Fruit fly (Drosophila melanogaster) whole organism, embryonic: ENCODE data around the gene Zir.

Experiments used
- Adf1 ChIP-seq: fragments of 200-800 bp; sonication (Bioruptor generic); IDR thresholded peaks from 2 replicates; pipeline ENCODE4 v1.3.6; 2022; ENCODE audit warnings: missing biosample characterization, missing genetic modification characterization
- Aef1 ChIP-seq: fragments of 200-800 bp; sonication (Bioruptor generic); IDR thresholded peaks from 3 replicates; pipeline ENCODE4 v1.3.6; 2022; ENCODE audit warnings: missing biosample characterization, missing genetic modification characterization
- CG12104 ChIP-seq: fragments of 200-800 bp; sonication (Bioruptor generic); optimal IDR thresholded peaks from 3 replicates; lab custom pipeline; 2016; ENCODE audit warnings: missing biosample characterization, missing genetic modification characterization
- CG13287 ChIP-seq: fragments of 200-800 bp; sonication (Bioruptor generic); IDR thresholded peaks from 2 replicates; pipeline ENCODE4 v1.3.6; 2022; ENCODE audit warnings: missing biosample characterization, missing genetic modification characterization; ENCODE audit not compliant: partially characterized antibody
- CG13424 ChIP-seq: fragments of 200-800 bp; sonication (Bioruptor generic); optimal IDR thresholded peaks from 2 replicates; lab custom pipeline; 2019; ENCODE audit warnings: missing biosample characterization, mild to moderate bottlenecking, missing genetic modification characterization, moderate library complexity
- CG13624 ChIP-seq: fragments of 200-800 bp; sonication (Bioruptor generic); optimal IDR thresholded peaks from 2 replicates; lab custom pipeline; 2016; ENCODE audit warnings: missing biosample characterization, missing genetic modification characterization
- CG17385 ChIP-seq: fragments of 200-800 bp; sonication (Bioruptor generic); optimal IDR thresholded peaks from 3 replicates; lab custom pipeline; 2018; ENCODE audit warnings: missing biosample characterization, mild to moderate bottlenecking, missing genetic modification characterization
- CG2116 ChIP-seq: fragments of 200-800 bp; sonication (Bioruptor generic); optimal IDR thresholded peaks from 3 replicates; lab custom pipeline; 2018; ENCODE audit warnings: missing biosample characterization, mild to moderate bottlenecking, missing genetic modification characterization
- CG2199 ChIP-seq: fragments of 200-800 bp; sonication (Bioruptor generic); IDR thresholded peaks from 3 replicates; pipeline ENCODE4 v1.3.6; 2022; ENCODE audit warnings: missing biosample characterization, missing genetic modification characterization
- CG4360 ChIP-seq: fragments of 200-800 bp; sonication (Bioruptor generic); IDR thresholded peaks from 2 replicates; pipeline ENCODE4 v1.3.6; 2022; ENCODE audit warnings: missing biosample characterization, missing genetic modification characterization
- CG4707 ChIP-seq: fragments of 200-800 bp; sonication (Bioruptor generic); optimal IDR thresholded peaks from 2 replicates; lab custom pipeline; 2018; ENCODE audit warnings: missing biosample characterization, mild to moderate bottlenecking, missing genetic modification characterization, moderate library complexity
- CG5953 ChIP-seq: fragments of 200-800 bp; sonication (Bioruptor generic); IDR thresholded peaks from 2 replicates; pipeline ENCODE4 v1.3.6; 2022; ENCODE audit warnings: missing biosample characterization, missing genetic modification characterization
- CG6854 ChIP-seq: fragments of 200-800 bp; sonication (Bioruptor generic); optimal IDR thresholded peaks from 3 replicates; lab custom pipeline; 2017; ENCODE audit warnings: missing biosample characterization, mild to moderate bottlenecking, missing genetic modification characterization
- CG7839 ChIP-seq: fragments of 200-800 bp; sonication (Bioruptor generic); optimal IDR thresholded peaks from 3 replicates; lab custom pipeline; 2018; ENCODE audit warnings: missing biosample characterization, mild to moderate bottlenecking, missing genetic modification characterization, moderate library complexity
- CG8924 ChIP-seq: fragments of 200-800 bp; optimal IDR thresholded peaks from 3 replicates; lab custom pipeline; 2019; ENCODE audit warnings: missing biosample characterization, mild to moderate bottlenecking, missing genetic modification characterization, moderate library complexity
- Camta ChIP-seq: fragments of 200-800 bp; sonication (Bioruptor generic); optimal IDR thresholded peaks from 2 replicates; lab custom pipeline; 2016; ENCODE audit warnings: missing biosample characterization, missing genetic modification characterization
- Doc3 ChIP-seq: fragments of 200-800 bp; sonication (Bioruptor generic); IDR thresholded peaks from 3 replicates; pipeline ENCODE4 v1.3.6; 2022; ENCODE audit warnings: missing biosample characterization, missing genetic modification characterization; ENCODE audit not compliant: partially characterized antibody
- Dref ChIP-seq: fragments of 200-800 bp; sonication (Bioruptor generic); IDR thresholded peaks from 2 replicates; pipeline ENCODE4 v1.3.6; 2022; ENCODE audit warnings: missing biosample characterization, missing genetic modification characterization
- E2f1 ChIP-seq: fragments of 200-800 bp; sonication (Bioruptor generic); IDR thresholded peaks from 2 replicates; pipeline ENCODE4 v1.3.6; 2022; ENCODE audit warnings: missing biosample characterization, missing genetic modification characterization
- Hey ChIP-seq: fragments of 200-800 bp; sonication (Bioruptor generic); optimal IDR thresholded peaks from 3 replicates; lab custom pipeline; 2018; ENCODE audit warnings: missing biosample characterization, mild to moderate bottlenecking, missing genetic modification characterization
- HmgD ChIP-seq: fragments of 200-800 bp; sonication (Bioruptor generic); optimal IDR thresholded peaks from 3 replicates; lab custom pipeline; 2016; ENCODE audit warnings: missing biosample characterization, missing genetic modification characterization
- MTF-1 ChIP-seq: fragments of 200-800 bp; sonication (Bioruptor generic); optimal IDR thresholded peaks from 2 replicates; lab custom pipeline; 2018; ENCODE audit warnings: missing biosample characterization, mild to moderate bottlenecking, missing genetic modification characterization, borderline replicate concordance
- Meics ChIP-seq: fragments of 200-800 bp; sonication (Bioruptor generic); optimal IDR thresholded peaks from 2 replicates; lab custom pipeline; 2017; ENCODE audit warnings: missing biosample characterization, mild to moderate bottlenecking, missing genetic modification characterization
- NFAT ChIP-seq: fragments of 200-800 bp; sonication (Bioruptor generic); IDR thresholded peaks from 2 replicates; pipeline ENCODE4 v1.3.6; 2022; ENCODE audit warnings: missing biosample characterization, missing genetic modification characterization
- NfI ChIP-seq: fragments of 200-800 bp; sonication (Bioruptor generic); optimal IDR thresholded peaks from 3 replicates; lab custom pipeline; 2018; ENCODE audit warnings: missing biosample characterization, mild to moderate bottlenecking, missing genetic modification characterization, moderate library complexity
- Oli ChIP-seq: fragments of 200-800 bp; sonication (Bioruptor generic); optimal IDR thresholded peaks from 2 replicates; lab custom pipeline; 2018; ENCODE audit warnings: missing biosample characterization, mild to moderate bottlenecking, missing genetic modification characterization, moderate library complexity
- Pdp1 ChIP-seq, 2 experiments: fragments of 200-800 bp; sonication (Bioruptor generic); optimal IDR thresholded peaks; 3 replicates each; lab custom pipeline; 2016; ENCODE audit warnings: missing biosample characterization in 2 of 2, missing genetic modification characterization in 2 of 2, mild to moderate bottlenecking in 1 of 2, moderate library complexity in 1 of 2
- Sox100B ChIP-seq: fragments of 200-800 bp; sonication (Bioruptor generic); optimal IDR thresholded peaks from 3 replicates; lab custom pipeline; 2018; ENCODE audit warnings: missing biosample characterization, mild to moderate bottlenecking, missing genetic modification characterization
- Sry-δ ChIP-seq: fragments of 200-800 bp; sonication (Bioruptor generic); optimal IDR thresholded peaks from 2 replicates; lab custom pipeline; 2016; ENCODE audit warnings: missing biosample characterization, missing genetic modification characterization
- Taf1 ChIP-seq: fragments of 200-800 bp; sonication (Bioruptor generic); IDR thresholded peaks from 2 replicates; pipeline ENCODE4 v1.3.6; 2022; ENCODE audit warnings: missing biosample characterization, missing genetic modification characterization
- bowl ChIP-seq: fragments of 200-800 bp; sonication (Bioruptor generic); IDR thresholded peaks from 2 replicates; pipeline ENCODE4 v1.3.6; 2022; ENCODE audit warnings: missing biosample characterization, missing genetic modification characterization
- cato ChIP-seq: fragments of 200-800 bp; sonication (Bioruptor generic); optimal IDR thresholded peaks from 2 replicates; lab custom pipeline; 2016; ENCODE audit warnings: missing biosample characterization, missing genetic modification characterization, borderline replicate concordance
- eyg ChIP-seq: fragments of 200-800 bp; sonication (Bioruptor generic); optimal IDR thresholded peaks from 3 replicates; lab custom pipeline; 2016; ENCODE audit warnings: missing biosample characterization, missing genetic modification characterization
- gro ChIP-seq: fragments of 200-800 bp; sonication (Bioruptor generic); optimal IDR thresholded peaks from 2 replicates; lab custom pipeline; 2016; ENCODE audit warnings: missing biosample characterization, missing genetic modification characterization
- ham ChIP-seq: fragments of 200-800 bp; sonication (Bioruptor generic); IDR thresholded peaks from 2 replicates; pipeline ENCODE4 v1.3.6; 2022; ENCODE audit warnings: missing biosample characterization, missing genetic modification characterization
- insv ChIP-seq, 2 experiments: fragments of 200-800 bp; sonication (Bioruptor generic); optimal IDR thresholded peaks; 3 replicates each; lab custom pipeline; 2016 to 2018; ENCODE audit warnings: missing biosample characterization in 2 of 2, missing genetic modification characterization in 2 of 2
- jumu ChIP-seq: fragments of 200-800 bp; sonication (Bioruptor generic); optimal IDR thresholded peaks from 3 replicates; lab custom pipeline; 2016; ENCODE audit warnings: missing biosample characterization, missing genetic modification characterization
- kay ChIP-seq: fragments of 200-800 bp; sonication (Bioruptor generic); optimal IDR thresholded peaks from 2 replicates; lab custom pipeline; 2016; ENCODE audit warnings: missing biosample characterization, missing genetic modification characterization
- pho ChIP-seq: fragments of 200-800 bp; sonication (Bioruptor generic); optimal IDR thresholded peaks from 2 replicates; lab custom pipeline; 2016; ENCODE audit warnings: missing biosample characterization, missing genetic modification characterization
- pum ChIP-seq: fragments of 200-800 bp; sonication (Bioruptor generic); optimal IDR thresholded peaks from 2 replicates; lab custom pipeline; 2016; ENCODE audit warnings: missing biosample characterization, missing genetic modification characterization
- sc ChIP-seq, 3 experiments: fragments of >200 bp in 2 of 3; fragments of 200-800 bp in 1 of 3; sonication (Bioruptor generic) in 1 of 3; optimal IDR thresholded peaks; 2 replicates in 2 of 3; 3 replicates in 1 of 3; lab custom pipeline; 2017; ENCODE audit warnings: mild to moderate bottlenecking in 1 of 3, missing biosample characterization in 1 of 3, missing genetic modification characterization in 1 of 3, missing genetic modification reagents in 1 of 3
- sens ChIP-seq: fragments of 200-800 bp; sonication (Bioruptor generic); peaks from one replicate; lab custom pipeline; 2016; ENCODE audit warnings: missing biosample characterization, missing genetic modification characterization
- sim ChIP-seq: fragments of 200-800 bp; sonication (Bioruptor generic); IDR thresholded peaks from 2 replicates; pipeline ENCODE4 v1.3.6; 2022; ENCODE audit warnings: missing biosample characterization, missing genetic modification characterization
- slbo ChIP-seq: fragments of 200-800 bp; sonication (Bioruptor generic); IDR thresholded peaks from 2 replicates; pipeline ENCODE4 v1.3.6; 2022; ENCODE audit warnings: missing biosample characterization, missing genetic modification characterization
- sr ChIP-seq: fragments of 200-800 bp; sonication (Bioruptor generic); IDR thresholded peaks from 3 replicates; pipeline ENCODE4 v1.3.6; 2022; ENCODE audit warnings: missing biosample characterization, missing genetic modification characterization
- tgo ChIP-seq: fragments of 200-800 bp; sonication (Bioruptor generic); IDR thresholded peaks from 3 replicates; pipeline ENCODE4 v1.3.6; 2022; ENCODE audit warnings: missing biosample characterization, missing genetic modification characterization
- ttk ChIP-seq: fragments of 200-800 bp; sonication (Bioruptor generic); IDR thresholded peaks from 2 replicates; pipeline ENCODE4 v2.1.2; 2022; ENCODE audit warnings: missing biosample characterization, missing genetic modification characterization
- vvl ChIP-seq: fragments of 200-800 bp; sonication (Bioruptor generic); IDR thresholded peaks from 2 replicates; pipeline ENCODE4 v1.3.6; 2022; ENCODE audit warnings: missing biosample characterization, missing genetic modification characterization
- yki ChIP-seq: fragments of >200 bp; optimal IDR thresholded peaks from 3 replicates; lab custom pipeline; 2018

Zir gene

dm6 chr2L:128977-129941, 34.7 kb downstream of the Zir start (continued):
- TF ChIP-seq Oli (tag; lab: Kevin White, UChicago): no peak
- TF ChIP-seq CG12104 (GFP tag; lab: Kevin White, UChicago): no peak
- TF ChIP-seq sc (optimal IDR thresholded peaks at IDR 0.05; lab: Kevin White, UChicago): no peak
- TF ChIP-seq sc (GFP tag; optimal IDR thresholded peaks at IDR 0.05; lab: Kevin White, UChicago): no peak
- peak; percentile 35; the same call in 1 of the 3 replicates for TF ChIP-seq sr (GFP tag; lab: Robert Waterston, UW)
- TF ChIP-seq CG2116: no peak
- TF ChIP-seq Aef1 (GFP tag; lab: Robert Waterston, UW): no peak
- TF ChIP-seq insv (GFP tag; optimal IDR thresholded peaks at IDR 0.05; lab: Kevin White, UChicago): peak in 1 of 2 experiments; percentile 8
- peak; percentile 2 for TF ChIP-seq Sry-δ (GFP tag; lab: Kevin White, UChicago)
- TF ChIP-seq Doc3 (GFP tag; lab: Robert Waterston, UW): no peak
- peak; percentile 69 for TF ChIP-seq CG13287 (GFP tag; lab: Robert Waterston, UW)
- TF ChIP-seq CG5953: no peak
- TF ChIP-seq NfI (GFP tag; lab: Kevin White, UChicago): no peak
- peak; percentile 76 for TF ChIP-seq vvl (GFP tag; lab: Robert Waterston, UW)
- TF ChIP-seq gro: peak; percentile 78
- no peak; the same call in 1 of the 2 replicates for TF ChIP-seq E2f1 (GFP tag; lab: Robert Waterston, UW)
- TF ChIP-seq sim (GFP tag; lab: Robert Waterston, UW): no peak
- TF ChIP-seq slbo (GFP tag; lab: Robert Waterston, UW): peak; percentile 26; the same call in 1 of the 2 replicates
- TF ChIP-seq yki (lab: Kevin White, UChicago): peak; percentile 12
- no peak; the same call in 1 of the 2 replicates for TF ChIP-seq ttk (GFP tag; lab: Robert Waterston, UW)
- TF ChIP-seq Meics (GFP tag; lab: Kevin White, UChicago): peak; percentile 39
- 0 out of 2 replicates have a peak, but pooled peaks have one; percentile 33 for TF ChIP-seq CG4360 (GFP tag; lab: Robert Waterston, UW)
- TF ChIP-seq cato: no peak
- peak; percentile 20 for TF ChIP-seq HmgD (GFP tag; lab: Kevin White, UChicago)
- TF ChIP-seq Adf1 (GFP tag; lab: Robert Waterston, UW): peak; percentile 67
- TF ChIP-seq CG2199 (GFP tag; lab: Robert Waterston, UW): peak; percentile 83
- peak; percentile 1 for TF ChIP-seq CG13424 (tag; lab: Kevin White, UChicago)
- TF ChIP-seq sens (GFP tag; lab: Kevin White, UChicago): peak; percentile 78
- peak; percentile 31 for TF ChIP-seq CG6854
- no peak for TF ChIP-seq Camta (GFP tag; lab: Kevin White, UChicago)
- TF ChIP-seq NFAT (GFP tag; lab: Robert Waterston, UW): peak; percentile 95
- TF ChIP-seq ham (GFP tag; lab: Robert Waterston, UW): no peak
- no peak for TF ChIP-seq Sox100B (GFP tag; lab: Kevin White, UChicago)
- TF ChIP-seq tgo (GFP tag; lab: Robert Waterston, UW): no peak
- TF ChIP-seq Hey (tag; lab: Kevin White, UChicago): no peak
- peak; percentile 36 for TF ChIP-seq kay
- peak; percentile 53 for TF ChIP-seq CG8924 (tag; lab: Kevin White, UChicago)
- TF ChIP-seq CG17385: peak; percentile 60
- TF ChIP-seq CG13624 (GFP tag; lab: Kevin White, UChicago): no peak
- no peak for TF ChIP-seq pum
- TF ChIP-seq jumu: no peak
- 0 out of 2 replicates have a peak, but pooled peaks have one; percentile 8 for TF ChIP-seq Taf1 (GFP tag; lab: Robert Waterston, UW)
- TF ChIP-seq eyg (GFP tag; lab: Kevin White, UChicago): no peak
- peak in 1 of 2 experiments; percentile 85 for TF ChIP-seq Pdp1 (GFP tag; optimal IDR thresholded peaks at IDR 0.05; lab: Kevin White, UChicago)
- peak; percentile 57; the same call in 1 of the 2 replicates for TF ChIP-seq bowl (GFP tag; lab: Robert Waterston, UW)
- TF ChIP-seq pho: no peak
- TF ChIP-seq MTF-1 (GFP tag; lab: Kevin White, UChicago): peak; percentile 71
- TF ChIP-seq Dref (GFP tag; lab: Robert Waterston, UW): no peak
- peak; percentile 30 for TF ChIP-seq CG7839 (tag; lab: Kevin White, UChicago)
- peak; percentile 64 for TF ChIP-seq CG4707 (GFP tag; lab: Kevin White, UChicago)
